Worm (Caenorhabditis elegans) whole organism, young adult: ENCODE data around the gene Y42G9A.3.
A peak's percentile ranks its signal among the peaks of the same experiment; 100 is the strongest.

Experiments used
- B0019.2 ChIP-seq: fragments of 200-800 bp; sonication (Bioruptor generic); conservative IDR thresholded peaks from 2 replicates; pipeline ENCODE4 v1.3.6; 2022; ENCODE audit warnings: missing genetic modification reagents, missing genetic modification characterization, missing compliant biosample characterization
- F33H1.4 ChIP-seq: fragments of 200-800 bp; sonication (Bioruptor generic); IDR thresholded peaks from 2 replicates; pipeline ENCODE4 v1.3.6; 2022; ENCODE audit warnings: missing genetic modification reagents, missing genetic modification characterization, missing compliant biosample characterization
- F39B2.1 ChIP-seq: fragments of 200-800 bp; sonication (Bioruptor generic); IDR thresholded peaks from 2 replicates; pipeline ENCODE4 v1.3.6; 2022; ENCODE audit warnings: missing genetic modification reagents, missing genetic modification characterization, missing compliant biosample characterization
- T07F8.4 ChIP-seq: sonication (generic microtip); optimal IDR thresholded peaks from 2 replicates; lab custom pipeline; 2016; ENCODE audit warnings: mild to moderate bottlenecking, missing genetic modification characterization, moderate library complexity, missing compliant biosample characterization
- T26A5.8 ChIP-seq: sonication (generic microtip); optimal IDR thresholded peaks from 2 replicates; lab custom pipeline; 2016; ENCODE audit warnings: missing genetic modification characterization, missing compliant biosample characterization
- Y67H2A.10 ChIP-seq: fragments of 200-800 bp; sonication (Bioruptor generic); conservative IDR thresholded peaks from 2 replicates; pipeline ENCODE4 v1.3.6; 2022; ENCODE audit warnings: missing genetic modification reagents, missing genetic modification characterization, missing compliant biosample characterization
- Y95B8A.8 ChIP-seq: fragments of 200-800 bp; sonication (Bioruptor generic); IDR thresholded peaks from 2 replicates; pipeline ENCODE4 v1.3.6; 2022; ENCODE audit warnings: missing genetic modification reagents, missing genetic modification characterization, missing compliant biosample characterization
- atf-7 ChIP-seq: sonication (generic microtip); optimal IDR thresholded peaks from 2 replicates; lab custom pipeline; 2017; ENCODE audit warnings: mild to moderate bottlenecking, missing genetic modification characterization, missing compliant biosample characterization
- attf-3 ChIP-seq: fragments of 200-800 bp; sonication (Bioruptor generic); conservative IDR thresholded peaks from 2 replicates; pipeline ENCODE4 v1.3.6; 2022; ENCODE audit warnings: missing genetic modification reagents, missing genetic modification characterization, missing compliant biosample characterization
- attf-6 ChIP-seq: fragments of 200-800 bp; sonication (Bioruptor generic); IDR thresholded peaks from 2 replicates; pipeline ENCODE4 v1.3.6; 2022; ENCODE audit warnings: missing genetic modification reagents, missing genetic modification characterization, missing compliant biosample characterization
- bed-2 ChIP-seq: fragments of 200-800 bp; sonication (Bioruptor generic); IDR thresholded peaks from 2 replicates; pipeline ENCODE4 v1.3.6; 2022; ENCODE audit warnings: missing genetic modification reagents, missing genetic modification characterization, missing compliant biosample characterization
- cebp-2 ChIP-seq: fragments of 200-800 bp; sonication (Bioruptor generic); IDR thresholded peaks from 2 replicates; pipeline ENCODE4 v1.3.6; 2022; ENCODE audit warnings: missing genetic modification characterization, missing compliant biosample characterization
- ceh-100 ChIP-seq: fragments of 200-800 bp; sonication (Bioruptor generic); IDR thresholded peaks from 2 replicates; pipeline ENCODE4 v1.3.6; 2022; ENCODE audit warnings: missing genetic modification reagents, missing genetic modification characterization, missing compliant biosample characterization
- efl-1 ChIP-seq: fragments of 150-350 bp; optimal IDR thresholded peaks from 2 replicates; lab custom pipeline; 2014; ENCODE audit warnings: missing biosample characterization, missing genetic modification reagents, missing genetic modification characterization
- egl-18 ChIP-seq: fragments of 200-800 bp; sonication (Bioruptor generic); IDR thresholded peaks from 2 replicates; pipeline ENCODE4 v1.3.6; 2022; ENCODE audit warnings: missing genetic modification reagents, missing genetic modification characterization, missing compliant biosample characterization
- egrh-3 ChIP-seq: fragments of 200-800 bp; sonication (Bioruptor generic); IDR thresholded peaks from 2 replicates; pipeline ENCODE4 v1.3.6; 2022; ENCODE audit warnings: missing genetic modification reagents, missing genetic modification characterization, missing compliant biosample characterization
- gei-17 ChIP-seq: fragments of 200-800 bp; sonication (Bioruptor generic); optimal IDR thresholded peaks from 2 replicates; lab custom pipeline; 2018; ENCODE audit warnings: mild to moderate bottlenecking, missing genetic modification characterization, missing compliant biosample characterization
- let-526 ChIP-seq: fragments of 200-800 bp; sonication (Bioruptor generic); IDR thresholded peaks from 2 replicates; pipeline ENCODE4 v1.3.6; 2022; ENCODE audit warnings: missing genetic modification reagents, missing genetic modification characterization, missing compliant biosample characterization
- let-607 ChIP-seq, 2 experiments: fragments of 200-800 bp in 1 of 2; sonication (Bioruptor generic) in 1 of 2; sonication (generic microtip) in 1 of 2; optimal IDR thresholded peaks; 2 replicates each; lab custom pipeline; 2016 to 2018; ENCODE audit warnings: mild to moderate bottlenecking in 2 of 2, missing compliant biosample characterization in 2 of 2, missing genetic modification characterization in 2 of 2, moderate library complexity in 2 of 2, missing genotype in 1 of 2
- lin-26 ChIP-seq: fragments of 200-800 bp; sonication (Bioruptor generic); IDR thresholded peaks from 2 replicates; pipeline ENCODE4 v1.3.6; 2022; ENCODE audit warnings: missing genetic modification reagents, missing genetic modification characterization, missing compliant biosample characterization
- madf-10 ChIP-seq: sonication (generic microtip); optimal IDR thresholded peaks from 2 replicates; lab custom pipeline; 2016; ENCODE audit warnings: mild to moderate bottlenecking, missing genetic modification characterization, missing compliant biosample characterization
- madf-8 ChIP-seq: fragments of 200-800 bp; sonication (Bioruptor generic); conservative IDR thresholded peaks from 2 replicates; pipeline ENCODE4 v1.3.6; 2022; ENCODE audit warnings: missing genetic modification reagents, missing genetic modification characterization, missing compliant biosample characterization
- mcd-1 ChIP-seq: fragments of 200-800 bp; sonication (Bioruptor generic); IDR thresholded peaks from 2 replicates; pipeline ENCODE4 v1.3.6; 2022; ENCODE audit warnings: missing genetic modification reagents, missing genetic modification characterization, missing compliant biosample characterization
- mel-28 ChIP-seq: sonication (generic microtip); optimal IDR thresholded peaks from 2 replicates; lab custom pipeline; 2016; ENCODE audit warnings: borderline replicate concordance, mild to moderate bottlenecking, missing genetic modification characterization, missing compliant biosample characterization
- mxl-1 ChIP-seq: sonication (generic microtip); optimal IDR thresholded peaks from 2 replicates; lab custom pipeline; 2016; ENCODE audit warnings: missing genetic modification characterization, missing compliant biosample characterization
- nfya-1 ChIP-seq: sonication (generic microtip); optimal IDR thresholded peaks from 2 replicates; lab custom pipeline; 2017; ENCODE audit warnings: antibody characterized with exemption, missing compliant biosample characterization, missing genetic modification characterization, borderline replicate concordance; ENCODE audit not compliant: insufficient read depth
- nfya-2 ChIP-seq: fragments of 200-800 bp; sonication (Bioruptor generic); IDR thresholded peaks from 2 replicates; pipeline ENCODE4 v1.3.6; 2022; ENCODE audit warnings: missing genetic modification reagents, missing genetic modification characterization, missing compliant biosample characterization
- nfyb-1 ChIP-seq: fragments of 200-800 bp; sonication (Bioruptor generic); IDR thresholded peaks from 2 replicates; pipeline ENCODE4 v1.3.6; 2022; ENCODE audit warnings: missing genetic modification reagents, missing genetic modification characterization, missing compliant biosample characterization
- nhr-27 ChIP-seq: fragments of 200-800 bp; sonication (Bioruptor generic); optimal IDR thresholded peaks from 2 replicates; lab custom pipeline; 2018; ENCODE audit warnings: mild to moderate bottlenecking, missing genetic modification characterization, moderate library complexity, missing compliant biosample characterization
- nhr-80 ChIP-seq: sonication (generic microtip); optimal IDR thresholded peaks from 2 replicates; lab custom pipeline; 2016; ENCODE audit warnings: missing genetic modification characterization, missing compliant biosample characterization
- pbrm-1 ChIP-seq: fragments of 200-800 bp; sonication (Bioruptor generic); IDR thresholded peaks from 2 replicates; pipeline ENCODE4 v1.3.6; 2022; ENCODE audit warnings: missing genetic modification reagents, missing genetic modification characterization, missing compliant biosample characterization
- pha-4 ChIP-seq: fragments of 150-350 bp; sonication (generic microtip); optimal IDR thresholded peaks from 2 replicates; lab custom pipeline; 2014; ENCODE audit warnings: missing biosample characterization, missing genetic modification reagents, missing genetic modification characterization
- rcor-1 ChIP-seq: fragments of 200-800 bp; sonication (Bioruptor generic); IDR thresholded peaks from 2 replicates; pipeline ENCODE4 v1.3.6; 2022; ENCODE audit warnings: missing genetic modification reagents, missing genetic modification characterization, missing compliant biosample characterization
- sea-2 ChIP-seq: fragments of 200-800 bp; sonication (Bioruptor generic); IDR thresholded peaks from 2 replicates; pipeline ENCODE4 v1.3.6; 2022; ENCODE audit warnings: missing genetic modification characterization, missing compliant biosample characterization
- snpc-1.1 ChIP-seq: sonication (generic microtip); optimal IDR thresholded peaks from 2 replicates; lab custom pipeline; 2017; ENCODE audit warnings: missing genetic modification characterization, mild to moderate bottlenecking, missing compliant biosample characterization, antibody characterized with exemption, moderate library complexity, missing genotype, missing genetic modification reagents; ENCODE audit not compliant: insufficient read depth
- snpc-3.4 ChIP-seq: sonication (generic microtip); optimal IDR thresholded peaks from 2 replicates; lab custom pipeline; 2017; ENCODE audit warnings: missing genetic modification characterization, mild to moderate bottlenecking, missing compliant biosample characterization, antibody characterized with exemption, moderate library complexity, missing genotype, missing genetic modification reagents
- xnd-1 ChIP-seq: sonication (generic microtip); optimal IDR thresholded peaks from 2 replicates; lab custom pipeline; 2016; ENCODE audit warnings: missing genotype, missing genetic modification reagents, missing genetic modification characterization, missing compliant biosample characterization
- zfh-2 ChIP-seq: fragments of 200-800 bp; sonication (Bioruptor generic); conservative IDR thresholded peaks from 2 replicates; pipeline ENCODE4 v1.3.6; 2022; ENCODE audit warnings: missing genetic modification reagents, missing genetic modification characterization, missing compliant biosample characterization
- ztf-22 ChIP-seq: fragments of 200-800 bp; sonication (Bioruptor generic); optimal IDR thresholded peaks from 2 replicates; lab custom pipeline; 2018; ENCODE audit warnings: mild to moderate bottlenecking, missing genetic modification characterization, moderate library complexity, missing compliant biosample characterization
- ztf-26 ChIP-seq: sonication (generic microtip); optimal IDR thresholded peaks from 2 replicates; lab custom pipeline; 2017; ENCODE audit warnings: missing genetic modification characterization, missing compliant biosample characterization

The Y42G9A.3 gene

ce11 chrIII:6141532-6141931 lies 4.5 kb upstream of the Y42G9A.3 start (continued):
- TF ChIP-seq efl-1 (GFP tag; lab: Kevin White, UChicago): no peak
- TF ChIP-seq nhr-80: no peak
- no peak for TF ChIP-seq bed-2 (GFP tag; lab: Robert Waterston, UW)
- TF ChIP-seq pbrm-1: 0 out of 2 replicates have a peak, but pooled peaks have one; percentile 39
- no peak for TF ChIP-seq nhr-27 (tag; lab: Kevin White, UChicago)
- no peak for TF ChIP-seq nfyb-1 (GFP tag; lab: Robert Waterston, UW)
- no peak for TF ChIP-seq atf-7 (tag; lab: Kevin White, UChicago)
- no peak for TF ChIP-seq pha-4 (tag; lab: Kevin White, UChicago)
- 0 out of 2 replicates have a peak, but pooled peaks have one; percentile 16 for TF ChIP-seq mcd-1 (GFP tag; lab: Robert Waterston, UW)
- no peak for TF ChIP-seq madf-8
- no peak for TF ChIP-seq egl-18 (GFP tag; lab: Robert Waterston, UW)
- no peak for TF ChIP-seq T07F8.4 (tag; lab: Kevin White, UChicago)
- TF ChIP-seq T26A5.8 (tag; lab: Kevin White, UChicago): no peak
- TF ChIP-seq F39B2.1: no peak
- no peak for TF ChIP-seq ztf-22 (GFP tag; lab: Kevin White, UChicago)
- TF ChIP-seq B0019.2: 0 out of 2 replicates have a peak, but pooled peaks have one; percentile 26
- 0 out of 2 replicates have a peak, but pooled peaks have one; percentile 14 for TF ChIP-seq egrh-3 (GFP tag; lab: Robert Waterston, UW)
- TF ChIP-seq mxl-1 (tag; lab: Kevin White, UChicago): no peak
- TF ChIP-seq let-607 (tag; optimal IDR thresholded peaks at IDR 0.05; lab: Kevin White, UChicago): no peak
- TF ChIP-seq F33H1.4: no peak

DNA sequence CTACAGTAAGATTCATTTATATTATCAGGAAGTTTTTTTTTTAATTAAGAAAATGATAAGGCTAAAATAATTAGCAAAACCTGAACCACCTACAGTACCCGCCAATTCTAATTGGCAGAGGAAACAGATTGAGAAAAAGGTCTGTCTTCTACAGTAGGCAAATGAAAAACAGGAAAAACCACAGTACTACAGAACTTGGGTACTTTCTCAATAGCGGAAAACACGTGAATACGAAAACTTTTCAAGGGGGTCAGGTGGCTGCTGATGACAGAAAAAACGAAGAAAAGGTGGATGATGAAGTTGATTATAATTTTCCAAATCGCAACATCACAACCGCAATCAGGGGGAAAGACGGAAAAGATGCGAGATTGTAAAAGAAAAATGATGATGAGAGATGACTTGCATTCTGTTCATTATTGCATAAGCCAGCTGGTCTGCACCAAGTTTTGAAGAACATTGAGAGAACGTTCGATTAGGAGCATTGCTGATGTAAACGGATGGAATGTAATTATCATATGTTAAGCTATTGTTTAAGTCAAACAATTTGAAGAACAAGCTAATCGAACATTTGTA lies 1.6 kb upstream of the Y42G9A.3 start:
- TF ChIP-seq bed-2 (GFP tag; lab: Robert Waterston, UW): no peak
- TF ChIP-seq xnd-1 (tag; lab: Kevin White, UChicago): no peak
- no peak for TF ChIP-seq mxl-1 (tag; lab: Kevin White, UChicago)
- TF ChIP-seq sea-2 (GFP tag; lab: Robert Waterston, UW): no peak
- no peak for TF ChIP-seq rcor-1 (GFP tag; lab: Robert Waterston, UW)
- peak; percentile 14 for TF ChIP-seq ztf-26 (tag; lab: Kevin White, UChicago)

ce11 chrIII:6145309-6145708 lies 749 bp upstream of the Y42G9A.3 start:
- peak; percentile 35 for TF ChIP-seq nhr-80
- TF ChIP-seq ztf-26 (tag; lab: Kevin White, UChicago): peak; percentile 54
- no peak for TF ChIP-seq Y67H2A.10 (GFP tag; lab: Robert Waterston, UW)
- no peak for TF ChIP-seq mel-28 (tag; lab: Kevin White, UChicago)

ce11 chrIII:6146797-6147196 lies 739 bp downstream of the Y42G9A.3 start:
- TF ChIP-seq lin-26 (GFP tag; lab: Robert Waterston, UW) (no peak), gei-17 (GFP tag; lab: Kevin White, UChicago) (no peak), xnd-1 (tag; lab: Kevin White, UChicago) (no peak), bed-2 (GFP tag; lab: Robert Waterston, UW) (no peak), nfya-1 (no peak), snpc-3.4 (tag; lab: Kevin White, UChicago) (no peak), nfya-2 (GFP tag; lab: Robert Waterston, UW) (no peak), madf-10 (tag; lab: Kevin White, UChicago) (no peak), cebp-2 (no peak), attf-3 (GFP tag; lab: Robert Waterston, UW) (no peak), sea-2 (GFP tag; lab: Robert Waterston, UW) (no peak), attf-6 (GFP tag; lab: Robert Waterston, UW) (no peak), let-526 (GFP tag; lab: Robert Waterston, UW) (no peak), F33H1.4 (no peak), ceh-100 (no peak), ztf-22 (GFP tag; lab: Kevin White, UChicago) (no peak), nhr-80 (no peak), Y95B8A.8 (GFP tag; lab: Robert Waterston, UW) (no peak), zfh-2 (no peak), snpc-1.1 (tag; lab: Kevin White, UChicago) (no peak)
